Worm (Caenorhabditis elegans) whole organism, L4/young adult: ENCODE results near the gene F35B12.10.

Experiments
- W03F9.2 ChIP-seq: fragments of 150-350 bp; optimal IDR thresholded peaks from 2 replicates; lab custom pipeline; 2014; ENCODE audit warnings: missing biosample characterization, missing genetic modification characterization
- him-1 ChIP-seq: sonication (generic microtip); optimal IDR thresholded peaks from 2 replicates; lab custom pipeline; 2016; ENCODE audit warnings: missing genotype, missing genetic modification reagents, missing genetic modification characterization, missing compliant biosample characterization

DNA sequence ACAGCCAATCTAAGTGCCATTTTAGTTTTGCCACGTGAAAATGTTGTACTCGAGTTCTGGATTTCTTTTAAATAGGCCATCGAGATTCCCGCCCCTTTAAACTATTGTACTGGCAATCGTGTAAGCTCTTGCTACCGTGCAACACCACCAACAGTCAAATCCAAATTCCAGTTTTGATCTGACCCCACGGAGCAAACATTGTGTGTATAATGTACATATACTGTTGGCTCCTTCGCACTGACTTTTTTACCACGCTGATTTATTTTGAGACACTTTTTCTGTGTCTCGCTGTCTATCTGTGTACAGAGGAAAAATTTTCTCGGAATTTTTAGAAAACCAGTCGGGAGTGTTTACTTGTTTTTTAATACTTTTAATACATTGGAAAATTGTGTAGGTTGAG is 19.0 kb downstream of the F35B12.10 start, which contains the start of gene piit-1:
- TF ChIP-seq W03F9.2 (no peak), him-1 (no peak)
